Fruit fly (Drosophila melanogaster): Measurements from ENCODE around the gene mbf1.

Gene mbf1

DNA sequence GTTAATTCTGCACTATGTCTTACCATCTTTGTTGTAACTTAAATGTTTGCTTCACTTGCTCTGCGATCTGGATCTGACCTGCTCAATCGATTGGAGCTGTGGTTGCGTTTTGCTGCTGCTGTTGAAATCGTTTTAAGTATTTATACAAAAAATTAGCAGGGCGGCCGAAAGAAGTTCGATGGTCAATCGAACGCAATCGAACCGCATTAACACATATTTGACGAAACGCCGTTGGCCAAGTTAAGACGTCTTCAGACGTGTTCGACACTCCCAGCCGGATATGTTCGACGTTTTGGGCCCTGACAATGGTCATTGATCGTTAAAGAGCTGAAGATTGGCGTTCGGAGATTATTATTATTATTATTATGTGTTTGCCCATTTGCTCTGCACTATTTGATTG, 28.7 kb upstream of the mbf1 start, which contains the start of gene CG13033:
CG13033 (minus strand) TSS at position 118 of the 400 bp plus-strand sequence.
- TF ChIP-seq CG10631 (GFP tag; optimal IDR thresholded peaks at IDR 0.05) (no peak), vri (GFP tag; optimal IDR thresholded peaks at IDR 0.05) (no peak), achi (GFP tag; optimal IDR thresholded peaks at IDR 0.05) (no peak), CG6276 (GFP tag; optimal IDR thresholded peaks at IDR 0.05) (no peak), CG3032 (tag; optimal IDR thresholded peaks at IDR 0.05) (no peak), CG11762 (GFP tag; optimal IDR thresholded peaks at IDR 0.05; ENCODE audit: insufficient read depth) (no peak), fd85E (GFP tag; optimal IDR thresholded peaks at IDR 0.05) (no peak), salr (GFP tag; optimal IDR thresholded peaks at IDR 0.05) (no peak), Eip75B (GFP tag; optimal IDR thresholded peaks at IDR 0.05) (no peak), Eip93F (GFP tag; optimal IDR thresholded peaks at IDR 0.05) (no peak), CG1621 (tag; optimal IDR thresholded peaks at IDR 0.05) (no peak), dac (GFP tag; optimal IDR thresholded peaks at IDR 0.05) (no peak), cyc (GFP tag; optimal IDR thresholded peaks at IDR 0.05) (no peak), CG9139 (GFP tag; optimal IDR thresholded peaks at IDR 0.05) (no peak), Sox102F (GFP tag; optimal IDR thresholded peaks at IDR 0.05) (no peak), CG16779 (tag; optimal IDR thresholded peaks at IDR 0.05) (no peak)

DNA sequence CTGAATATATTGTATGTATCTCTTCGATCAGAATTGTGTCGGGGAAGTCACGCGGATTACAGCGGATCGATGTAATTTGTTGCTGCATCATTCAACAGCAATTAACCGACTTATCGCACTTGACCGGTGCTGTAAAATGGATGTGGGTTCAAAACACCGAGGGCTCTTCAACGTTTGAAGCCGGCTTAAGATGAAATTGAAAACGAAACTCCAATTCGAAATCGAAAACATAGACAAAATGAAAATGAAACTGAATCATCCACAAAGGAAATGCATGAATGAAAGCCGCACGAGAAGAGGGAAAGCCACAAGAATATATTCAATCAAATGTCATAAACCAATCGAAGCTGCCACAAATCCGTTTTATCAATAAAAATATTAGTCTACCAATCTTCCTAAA, 28.1 kb upstream of the mbf1 start:
- TF ChIP-seq salr (GFP tag; optimal IDR thresholded peaks at IDR 0.05) (no peak), CG4318 (GFP tag; optimal IDR thresholded peaks at IDR 0.05) (no peak), Met (GFP tag; optimal IDR thresholded peaks at IDR 0.05) (no peak), net (GFP tag; optimal IDR thresholded peaks at IDR 0.05) (no peak), cyc (GFP tag; optimal IDR thresholded peaks at IDR 0.05) (no peak), spab (GFP tag; optimal IDR thresholded peaks at IDR 0.05) (no peak), CG8632 (GFP tag; optimal IDR thresholded peaks at IDR 0.05) (no peak), Hr4 (GFP tag; optimal IDR thresholded peaks at IDR 0.05) (no peak), Blimp-1 (GFP tag; optimal IDR thresholded peaks at IDR 0.05) (no peak), Ets96B (tag; optimal IDR thresholded peaks at IDR 0.05) (no peak), topi (GFP tag; optimal IDR thresholded peaks at IDR 0.05) (no peak), acj6 (GFP tag; optimal IDR thresholded peaks at IDR 0.05) (no peak), Sox15 (GFP tag; optimal IDR thresholded peaks at IDR 0.05) (no peak), CG31627 (GFP tag; optimal IDR thresholded peaks at IDR 0.05) (no peak)

DNA sequence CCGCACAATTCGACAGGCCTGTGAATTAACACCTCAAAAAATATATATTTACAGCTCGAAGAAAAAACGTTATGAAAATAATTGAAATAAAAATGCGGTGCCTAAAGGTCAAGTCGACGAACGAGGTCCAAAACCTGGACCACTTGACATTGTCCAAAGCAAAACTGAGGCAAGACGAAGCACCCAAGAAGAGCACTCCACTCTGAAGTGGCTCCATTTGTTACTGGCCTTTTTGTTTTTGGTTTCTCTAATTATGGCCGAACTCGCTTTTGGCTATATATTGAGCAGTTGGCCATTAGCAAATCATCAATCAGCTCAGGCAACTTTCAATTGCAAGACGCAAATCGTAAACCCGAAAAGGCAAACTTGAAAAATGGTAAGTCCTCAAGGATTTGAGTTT, 17.7 kb upstream of the mbf1 start, which contains the start of gene CG4229:
CG4229 (plus strand) TSS at position 301 of the 400 bp plus-strand sequence.
- no peak for TF ChIP-seq CG6808 (GFP tag; optimal IDR thresholded peaks at IDR 0.05)
- no peak for TF ChIP-seq vri (GFP tag; optimal IDR thresholded peaks at IDR 0.05)
- no peak for TF ChIP-seq CG34406 (GFP tag; optimal IDR thresholded peaks at IDR 0.05)
- TF ChIP-seq CG6854 (GFP tag; optimal IDR thresholded peaks at IDR 0.05): no peak

DNA sequence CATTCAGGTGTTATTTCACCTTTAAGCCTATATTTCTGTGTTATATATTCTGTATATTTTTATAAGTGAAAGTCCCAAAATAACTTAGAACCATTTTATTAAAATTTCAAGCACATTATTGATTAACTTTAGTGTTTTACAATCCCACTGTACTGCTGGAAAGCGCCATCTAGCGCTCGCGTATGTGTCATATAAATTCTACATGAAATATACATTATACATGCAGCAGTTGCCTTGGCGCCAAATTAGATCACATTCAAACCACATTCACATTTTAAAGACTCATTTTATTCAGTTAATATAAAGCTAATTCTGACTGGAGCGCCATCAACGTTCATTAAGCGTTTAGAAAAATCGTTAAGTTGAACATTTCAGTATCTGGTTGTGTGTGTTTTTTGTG, 10.9 kb upstream of the mbf1 start:
- TF ChIP-seq Gug (GFP tag; IDR thresholded peaks at IDR 0.05) (no peak), fd59A (GFP tag; optimal IDR thresholded peaks at IDR 0.05) (no peak), esn (GFP tag; optimal IDR thresholded peaks at IDR 0.05) (no peak), CG3919 (GFP tag; optimal IDR thresholded peaks at IDR 0.05) (no peak)

DNA sequence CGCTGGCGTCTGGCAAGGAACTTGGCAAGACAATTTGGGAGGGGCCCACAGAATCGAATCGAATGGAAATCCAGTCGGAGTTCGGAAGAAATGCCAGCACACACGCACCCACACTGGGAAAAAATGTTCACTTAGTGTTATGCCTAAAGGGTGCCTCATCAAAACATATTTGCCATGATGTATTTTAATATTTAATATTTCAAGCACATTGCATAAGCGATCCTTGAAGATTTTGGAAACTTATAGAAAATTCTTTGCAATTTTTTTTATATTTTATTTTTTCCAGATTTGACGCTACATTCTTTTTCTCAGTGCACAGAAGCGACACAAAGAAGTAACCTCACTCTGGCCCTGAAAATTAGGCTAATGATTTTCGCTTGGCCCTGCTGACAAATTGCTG, 8.1 kb upstream of the mbf1 start:
- TF ChIP-seq CG8319 (GFP tag; optimal IDR thresholded peaks at IDR 0.05) (no peak), Hr38 (GFP tag; optimal IDR thresholded peaks at IDR 0.05) (no peak), eg (GFP tag; IDR thresholded peaks at IDR 0.05) (no peak), CG10669 (GFP tag; optimal IDR thresholded peaks at IDR 0.05) (no peak), vri (GFP tag; optimal IDR thresholded peaks at IDR 0.05) (no peak), CG11762 (GFP tag; optimal IDR thresholded peaks at IDR 0.05; ENCODE audit: insufficient read depth) (no peak), Eip75B (GFP tag; optimal IDR thresholded peaks at IDR 0.05) (no peak), Lpt (GFP tag; optimal IDR thresholded peaks at IDR 0.05) (no peak), dsx (GFP tag; optimal IDR thresholded peaks at IDR 0.05; ENCODE audit: poor library complexity, severe bottlenecking) (no peak), Smox (GFP tag; optimal IDR thresholded peaks at IDR 0.05) (no peak), CG8119 (GFP tag; IDR thresholded peaks at IDR 0.05) (no peak), CG10631 (GFP tag; optimal IDR thresholded peaks at IDR 0.05) (no peak), fd85E (GFP tag; optimal IDR thresholded peaks at IDR 0.05) (no peak), Sox14 (GFP tag; optimal IDR thresholded peaks at IDR 0.05) (no peak), Hr39 (GFP tag; optimal IDR thresholded peaks at IDR 0.05) (no peak), Blimp-1 (GFP tag; optimal IDR thresholded peaks at IDR 0.05) (no peak), esn (GFP tag; optimal IDR thresholded peaks at IDR 0.05) (no peak), CG8632 (GFP tag; optimal IDR thresholded peaks at IDR 0.05) (no peak), CG1621 (tag; optimal IDR thresholded peaks at IDR 0.05) (no peak)

All from whole organism, prepupa.